Worm (Caenorhabditis elegans): Measurements from ENCODE around the gene gpa-10.

DNA sequence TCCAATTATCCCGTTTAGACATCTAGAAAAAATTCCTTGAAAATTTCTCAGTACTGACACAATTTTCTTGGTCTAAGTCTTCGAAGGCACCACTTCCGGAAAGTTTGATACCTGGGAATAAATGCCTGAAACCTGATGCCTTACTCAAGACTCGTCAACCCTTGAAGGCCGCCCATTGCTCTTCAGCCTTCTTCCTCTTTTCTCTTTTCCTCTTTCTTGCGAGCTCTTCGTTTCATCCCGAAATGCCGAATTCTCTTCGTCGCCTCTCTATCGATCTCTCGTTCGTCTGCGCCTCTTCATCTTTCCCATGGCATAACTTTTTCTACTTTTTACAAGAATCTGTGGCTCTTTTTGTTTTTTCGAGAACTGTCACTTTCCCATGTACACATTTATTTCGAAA is 39.1 kb upstream of the gpa-10 start:
- TF ChIP-seq W03F9.2 (tag; optimal IDR thresholded peaks at IDR 0.05): no peak
- peak; percentile 33 for TF ChIP-seq him-1 (tag; optimal IDR thresholded peaks at IDR 0.05)

Measured in whole organism, L4/young adult.